Worm (Caenorhabditis elegans): ENCODE measurements around the gene gpx-5.
A peak's percentile ranks its signal among the peaks of the same experiment; 100 is the strongest.

gpx-5 gene

DNA sequence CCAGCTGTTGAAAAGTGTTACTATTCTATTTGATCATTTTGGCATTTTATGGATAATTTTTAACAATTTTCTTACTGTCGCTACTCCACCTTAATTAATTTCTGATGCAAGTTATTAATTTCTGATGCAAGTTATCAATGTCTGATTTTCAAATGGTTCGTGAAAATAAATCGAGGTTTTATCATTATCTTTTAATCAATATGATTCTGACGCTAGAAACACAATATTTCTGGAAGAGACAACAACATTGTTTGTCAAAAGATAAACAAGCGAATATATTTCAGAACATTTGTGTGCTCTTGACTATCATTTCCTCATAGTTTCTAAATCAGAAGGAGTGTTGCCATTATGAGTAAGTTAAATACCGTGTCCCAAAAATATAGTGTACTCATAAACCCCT lies 18.0 kb upstream of the gpx-5 start, which contains the start of gene F49E2.2:
Gene F49E2.2 (plus strand): TSS at position 301 of the 400 bp plus-strand sequence.
- TF ChIP-seq ceh-14 (tag; optimal IDR thresholded peaks at IDR 0.05) (no peak), zip-5 (tag; optimal IDR thresholded peaks at IDR 0.05) (no peak), rnt-1 (tag; optimal IDR thresholded peaks at IDR 0.05) (no peak), ceh-34 (tag; optimal IDR thresholded peaks at IDR 0.05) (no peak), unc-42 (tag; optimal IDR thresholded peaks at IDR 0.05) (no peak), ceh-48 (tag; optimal IDR thresholded peaks at IDR 0.05) (no peak), dve-1 (tag; optimal IDR thresholded peaks at IDR 0.05) (no peak), odd-2 (tag; optimal IDR thresholded peaks at IDR 0.05) (no peak), pqm-1 (tag; optimal IDR thresholded peaks at IDR 0.05) (no peak), ceh-31 (tag; optimal IDR thresholded peaks at IDR 0.05) (no peak), F13H6.1 (tag; optimal IDR thresholded peaks at IDR 0.05) (no peak), T23F11.4 (GFP tag; optimal IDR thresholded peaks at IDR 0.05) (no peak), ceh-2 (tag; optimal IDR thresholded peaks at IDR 0.05) (no peak), nfya-1 (tag; optimal IDR thresholded peaks at IDR 0.05) (no peak)

DNA sequence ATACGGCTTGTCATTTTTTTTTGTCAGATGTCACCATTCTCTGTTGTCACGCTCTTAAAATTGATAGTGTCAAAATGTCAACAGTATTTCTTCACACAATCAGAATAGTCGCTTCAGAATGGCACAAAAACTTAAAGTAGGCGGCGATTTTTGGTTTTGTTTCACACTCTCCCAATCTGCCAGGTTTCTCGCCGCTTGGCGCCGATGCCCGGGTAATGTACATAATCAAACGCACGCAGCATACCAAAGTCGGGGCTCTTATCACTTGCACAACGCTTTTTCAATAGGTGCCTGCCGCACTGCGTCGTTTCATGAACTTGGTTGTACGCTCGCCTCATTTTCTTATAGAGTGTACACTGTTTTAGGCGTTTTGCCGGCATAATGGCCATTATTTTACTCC lies 15.9 kb upstream of the gpx-5 start:
- TF ChIP-seq elt-2 (tag; optimal IDR thresholded peaks at IDR 0.05): peak; percentile 20
- no peak for TF ChIP-seq C38D4.7 (GFP tag; optimal IDR thresholded peaks at IDR 0.05)

DNA sequence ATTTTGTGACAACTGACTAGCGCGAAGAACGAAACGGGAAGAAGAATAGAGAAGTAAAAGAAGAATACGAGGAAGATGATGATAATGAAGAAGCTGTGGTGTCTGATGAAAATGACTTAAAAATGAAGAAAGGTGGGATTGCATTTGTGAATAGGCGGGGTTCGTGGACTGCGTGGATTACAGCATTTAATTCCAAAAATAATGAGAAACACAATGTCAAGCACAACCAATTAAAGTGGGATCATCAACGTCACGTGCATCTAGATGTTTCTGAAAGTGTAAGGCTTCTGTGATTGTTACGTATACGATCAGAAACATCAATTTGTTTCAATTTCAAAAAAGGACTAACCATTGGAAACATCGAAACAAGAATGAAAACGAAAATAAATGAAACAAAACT lies 7.5 kb upstream of the gpx-5 start, which contains the start of gene glb-17:
Gene glb-17 (minus strand): TSS at position 101 of the 400 bp plus-strand sequence.
- TF ChIP-seq ceh-2 (tag; optimal IDR thresholded peaks at IDR 0.05) (no peak), unc-42 (tag; optimal IDR thresholded peaks at IDR 0.05) (no peak), ceh-18 (tag; optimal IDR thresholded peaks at IDR 0.05) (no peak), odd-2 (tag; optimal IDR thresholded peaks at IDR 0.05) (no peak), C38D4.7 (GFP tag; optimal IDR thresholded peaks at IDR 0.05) (no peak), gmeb-2 (tag; optimal IDR thresholded peaks at IDR 0.05) (no peak), K09A11.1 (tag; optimal IDR thresholded peaks at IDR 0.05; ENCODE audit: insufficient read depth) (no peak), C08G9.2 (tag; optimal IDR thresholded peaks at IDR 0.05) (no peak), fax-1 (tag; optimal IDR thresholded peaks at IDR 0.05) (no peak)

DNA sequence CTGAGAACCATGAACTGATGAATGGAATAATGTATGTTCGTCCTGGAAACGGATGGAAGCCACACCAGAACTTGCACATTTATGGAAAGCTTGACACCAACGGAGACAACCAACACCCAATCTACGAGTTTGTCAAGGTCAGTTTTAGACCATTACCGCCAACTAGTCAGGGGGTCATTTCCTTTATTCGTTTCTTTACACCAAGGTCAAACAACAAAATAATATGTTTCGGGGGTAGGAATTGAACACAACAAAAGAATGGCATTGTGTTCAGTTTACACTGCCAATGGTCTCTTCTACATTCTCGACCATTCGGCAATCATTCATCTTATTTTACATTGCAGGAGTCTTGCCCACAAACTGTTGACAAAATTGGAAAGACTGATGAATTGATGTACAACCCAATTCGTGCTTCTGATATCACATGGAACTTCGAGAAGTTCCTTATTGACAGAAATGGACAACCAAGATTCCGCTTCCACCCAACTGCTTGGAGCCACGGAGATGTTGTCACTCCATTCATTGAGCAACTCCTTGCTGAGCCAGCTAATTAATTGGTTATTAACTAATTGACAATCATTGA lies 1.2 kb downstream of the gpx-5 start:
- TF ChIP-seq lin-11 (tag; optimal IDR thresholded peaks at IDR 0.05) (no peak), tbx-2 (tag; optimal IDR thresholded peaks at IDR 0.05) (no peak), pqm-1 (tag; optimal IDR thresholded peaks at IDR 0.05) (no peak), ref-2 (tag; optimal IDR thresholded peaks at IDR 0.05) (no peak), C08G9.2 (tag; optimal IDR thresholded peaks at IDR 0.05) (no peak), elt-4 (tag; optimal IDR thresholded peaks at IDR 0.05) (no peak), odd-2 (tag; optimal IDR thresholded peaks at IDR 0.05) (no peak), ceh-19 (GFP tag; optimal IDR thresholded peaks at IDR 0.05) (no peak), che-1 (tag; optimal IDR thresholded peaks at IDR 0.05) (no peak), fkh-6 (tag; optimal IDR thresholded peaks at IDR 0.05) (no peak), sox-2 (GFP tag; IDR thresholded peaks at IDR 0.05) (no peak), ceh-2 (tag; optimal IDR thresholded peaks at IDR 0.05) (no peak), nhr-11 (tag; optimal IDR thresholded peaks at IDR 0.05) (no peak), ttx-3 (tag; optimal IDR thresholded peaks at IDR 0.05) (no peak), nfya-1 (tag; optimal IDR thresholded peaks at IDR 0.05) (no peak), unc-55 (GFP tag; optimal IDR thresholded peaks at IDR 0.05) (no peak), T23F11.4 (GFP tag; optimal IDR thresholded peaks at IDR 0.05) (no peak), pha-4 (tag; optimal IDR thresholded peaks at IDR 0.05) (no peak), ceh-34 (tag; optimal IDR thresholded peaks at IDR 0.05) (no peak)

DNA sequence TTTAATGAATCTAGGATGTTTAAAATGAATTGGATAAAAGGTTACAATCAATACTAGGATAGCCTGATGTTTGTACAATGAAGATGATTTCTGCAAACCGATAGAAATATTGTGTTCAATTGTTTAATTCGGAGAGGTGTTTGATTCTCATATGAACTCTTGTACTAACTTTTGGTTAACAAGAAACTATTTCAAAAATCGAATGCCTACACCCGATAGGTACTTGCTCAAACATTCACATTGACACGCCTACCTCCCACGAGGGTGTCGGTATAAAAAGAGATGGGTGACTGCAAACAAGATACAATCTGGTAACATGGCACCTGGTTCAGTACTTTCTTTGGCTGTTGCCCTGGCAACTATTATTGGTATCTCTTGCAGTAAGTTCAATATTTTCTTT lies 3.2 kb downstream of the gpx-5 start, which contains the start of gene gpx-3:
Gene gpx-3 (plus strand): TSS at position 301 of the 400 bp plus-strand sequence.
- TF ChIP-seq ceh-24 (tag; optimal IDR thresholded peaks at IDR 0.05): no peak
- no peak for TF ChIP-seq ceh-30 (tag; optimal IDR thresholded peaks at IDR 0.05)
- TF ChIP-seq C08G9.2 (tag; optimal IDR thresholded peaks at IDR 0.05): no peak
- no peak for TF ChIP-seq ceh-31 (tag; optimal IDR thresholded peaks at IDR 0.05)
- TF ChIP-seq pat-9 (tag; optimal IDR thresholded peaks at IDR 0.05): no peak
- no peak for TF ChIP-seq ceh-48 (tag; optimal IDR thresholded peaks at IDR 0.05)
- no peak for TF ChIP-seq ahr-1 (tag; optimal IDR thresholded peaks at IDR 0.05)
- TF ChIP-seq unc-86 (tag; optimal IDR thresholded peaks at IDR 0.05): no peak
- TF ChIP-seq ceh-2 (tag; optimal IDR thresholded peaks at IDR 0.05): no peak
- TF ChIP-seq npax-4 (tag; optimal IDR thresholded peaks at IDR 0.05): no peak
- no peak for TF ChIP-seq rnt-1 (tag; optimal IDR thresholded peaks at IDR 0.05)
- no peak for TF ChIP-seq hlh-8 (tag; optimal IDR thresholded peaks at IDR 0.05)
- no peak for TF ChIP-seq K02D7.2 (tag; optimal IDR thresholded peaks at IDR 0.05)
- no peak for TF ChIP-seq hlh-30 (tag; optimal IDR thresholded peaks at IDR 0.05; ENCODE audit: insufficient read depth)
- TF ChIP-seq lin-11 (tag; optimal IDR thresholded peaks at IDR 0.05): no peak
- no peak for TF ChIP-seq odd-2 (tag; optimal IDR thresholded peaks at IDR 0.05)

Measured in whole organism, late embryonic.